Worm (Caenorhabditis elegans) whole organism, L1 larva: Measurements from ENCODE around the gene unc-119.

Experiments
- aly-2 ChIP-seq: fragments of 150-350 bp; optimal IDR thresholded peaks from 2 replicates; lab custom pipeline; 2014; ENCODE audit warnings: missing biosample characterization, missing genetic modification characterization
- ceh-90 ChIP-seq: sonication (generic microtip); optimal IDR thresholded peaks from 2 replicates; lab custom pipeline; 2016; ENCODE audit warnings: missing genetic modification characterization, missing compliant biosample characterization
- ces-1 ChIP-seq: fragments of 150-350 bp; optimal IDR thresholded peaks from 2 replicates; lab custom pipeline; 2014; ENCODE audit warnings: missing biosample characterization, missing genetic modification reagents, missing genetic modification characterization
- hlh-17 ChIP-seq: fragments of 200-800 bp; sonication (Bioruptor generic); optimal IDR thresholded peaks from 2 replicates; lab custom pipeline; 2018; ENCODE audit warnings: missing genetic modification characterization, mild to moderate bottlenecking, missing compliant biosample characterization, moderate library complexity, borderline replicate concordance
- skn-1 ChIP-seq: fragments of 150-350 bp; optimal IDR thresholded peaks from 2 replicates; lab custom pipeline; 2014; ENCODE audit warnings: missing biosample characterization, missing genetic modification characterization
- tlp-1 ChIP-seq: fragments of 150-350 bp; optimal IDR thresholded peaks from 2 replicates; lab custom pipeline; 2014; ENCODE audit warnings: missing biosample characterization, missing genetic modification characterization
- ztf-4 ChIP-seq: fragments of 150-350 bp; optimal IDR thresholded peaks from 2 replicates; lab custom pipeline; 2014; ENCODE audit warnings: missing biosample characterization, missing genetic modification characterization

ce11 chrIII:10877542-10877941 is 24.9 kb upstream of the unc-119 start:
- TF ChIP-seq hlh-17 (GFP tag; lab: Kevin White, UChicago) (no peak), ceh-90 (tag; lab: Kevin White, UChicago) (no peak), skn-1 (tag; lab: Kevin White, UChicago) (no peak), ztf-4 (tag; lab: Kevin White, UChicago) (no peak), tlp-1 (tag; lab: Kevin White, UChicago) (no peak), ces-1 (GFP tag; lab: Kevin White, UChicago) (no peak), aly-2 (no peak)
